Worm (Caenorhabditis elegans) whole organism, mixed stage, embryonic: ENCODE data around the gene Y69H2.9.

Experiments
- ces-1 ChIP-seq: fragments of 150-350 bp; optimal IDR thresholded peaks from 2 replicates; lab custom pipeline; 2014; ENCODE audit warnings: missing biosample characterization, missing genetic modification reagents, missing genetic modification characterization
- drap-1 ChIP-seq: fragments of 200-800 bp; sonication (Bioruptor generic); optimal IDR thresholded peaks from 3 replicates; lab custom pipeline; 2018; ENCODE audit warnings: mild to moderate bottlenecking, missing genetic modification characterization, missing compliant biosample characterization
- elt-3 ChIP-seq: fragments of 150-350 bp; optimal IDR thresholded peaks from 2 replicates; lab custom pipeline; 2014; ENCODE audit warnings: missing biosample characterization, missing genetic modification characterization
- flh-1 ChIP-seq: fragments of 200-800 bp; sonication (Bioruptor generic); optimal IDR thresholded peaks from 2 replicates; lab custom pipeline; 2018; ENCODE audit warnings: mild to moderate bottlenecking, missing genetic modification characterization, moderate library complexity, missing compliant biosample characterization
- lsy-2 ChIP-seq: fragments of 150-350 bp; optimal IDR thresholded peaks from 2 replicates; lab custom pipeline; 2014; ENCODE audit warnings: missing biosample characterization, missing genetic modification characterization
- mab-5 ChIP-seq: fragments of 150-350 bp; optimal IDR thresholded peaks from 2 replicates; lab custom pipeline; 2014; ENCODE audit warnings: missing biosample characterization, missing genetic modification characterization
- nhr-12 ChIP-seq: fragments of 150-350 bp; optimal IDR thresholded peaks from 2 replicates; lab custom pipeline; 2014; ENCODE audit warnings: missing biosample characterization, missing genetic modification characterization
- nhr-237 ChIP-seq: fragments of 150-350 bp; optimal IDR thresholded peaks from 2 replicates; lab custom pipeline; 2014; ENCODE audit warnings: missing biosample characterization, missing genetic modification characterization
- unc-39 ChIP-seq: fragments of 150-350 bp; optimal IDR thresholded peaks from 2 replicates; lab custom pipeline; 2014; ENCODE audit warnings: missing biosample characterization, missing genetic modification characterization
- ztf-11 ChIP-seq: fragments of 150-350 bp; optimal IDR thresholded peaks from 2 replicates; lab custom pipeline; 2014; ENCODE audit warnings: missing biosample characterization, missing genetic modification characterization

- TF ChIP-seq drap-1 (GFP tag; lab: Kevin White, UChicago): no peak
- TF ChIP-seq elt-3 (tag; lab: Kevin White, UChicago): no peak
- no peak for TF ChIP-seq mab-5 (tag; lab: Kevin White, UChicago)
- no peak for TF ChIP-seq ces-1 (GFP tag; lab: Kevin White, UChicago)
- TF ChIP-seq nhr-237 (tag; lab: Kevin White, UChicago): no peak
- TF ChIP-seq flh-1 (GFP tag; lab: Kevin White, UChicago): no peak
- no peak for TF ChIP-seq ztf-11 (tag; lab: Kevin White, UChicago)
- no peak for TF ChIP-seq nhr-12 (tag; lab: Kevin White, UChicago)
- TF ChIP-seq unc-39 (tag; lab: Kevin White, UChicago): peak; percentile 46
- no peak for TF ChIP-seq lsy-2 (tag; lab: Kevin White, UChicago)
Measured at ce11 chrV:18712118-18712517, 10.8 kb downstream of the Y69H2.9 start.
